Fruit fly (Drosophila melanogaster) whole organism, larva: ENCODE measurements around the gene ppk22.

Source experiments
- noc ChIP-seq: fragments of 200-800 bp; sonication (Bioruptor generic); optimal IDR thresholded peaks from 3 replicates; lab custom pipeline; 2019; ENCODE audit warnings: missing biosample characterization, mild to moderate bottlenecking, missing genetic modification characterization, moderate library complexity

Gene ppk22

DNA sequence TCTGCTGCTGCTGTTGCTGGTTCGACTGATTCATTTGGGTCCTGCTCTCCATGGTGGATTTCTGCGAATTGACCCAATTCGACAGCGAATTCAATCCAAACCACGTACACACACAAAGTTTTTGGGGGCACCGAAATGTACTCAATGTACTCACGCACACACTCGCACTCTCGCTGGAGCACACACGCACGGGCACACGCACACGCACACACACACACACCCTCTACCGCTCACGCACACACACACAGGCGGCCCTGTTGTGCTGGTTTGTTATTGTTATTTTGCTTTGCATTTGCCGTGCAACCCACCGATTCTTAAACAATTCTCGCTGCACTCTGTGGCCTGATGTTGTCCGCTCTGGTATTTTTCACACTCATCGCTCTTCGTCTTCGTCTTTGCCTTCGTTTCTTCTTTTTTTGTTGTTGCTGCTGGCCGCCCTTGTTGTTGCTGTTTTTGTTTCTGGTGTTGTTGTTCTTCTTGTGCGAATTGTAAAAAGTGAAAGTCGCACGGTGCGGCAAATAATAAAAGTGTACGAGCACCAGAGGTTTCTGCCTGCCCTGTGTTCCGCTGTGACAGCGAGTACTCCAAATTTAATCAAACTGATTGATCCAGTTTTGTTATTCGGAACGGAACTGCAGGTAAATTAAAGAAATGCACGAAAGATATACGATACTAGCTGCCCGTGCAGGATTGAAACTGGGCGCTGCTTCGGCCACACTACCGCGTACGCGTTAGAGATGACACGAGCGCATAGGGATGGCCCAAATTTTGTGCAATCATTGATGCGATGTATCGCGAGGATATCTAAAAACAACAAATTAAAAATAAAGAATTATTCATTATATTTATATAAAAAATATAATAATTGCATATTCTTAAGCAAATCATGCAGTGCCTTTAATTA is 16.6 kb upstream of the ppk22 start, which contains the start of gene CG3744:
Gene CG3744, minus strand, starts transcription at position 716 of the 904 bp plus-strand sequence.
- TF ChIP-seq noc (tag; lab: Kevin White, UChicago) = peak; percentile 41

DNA sequence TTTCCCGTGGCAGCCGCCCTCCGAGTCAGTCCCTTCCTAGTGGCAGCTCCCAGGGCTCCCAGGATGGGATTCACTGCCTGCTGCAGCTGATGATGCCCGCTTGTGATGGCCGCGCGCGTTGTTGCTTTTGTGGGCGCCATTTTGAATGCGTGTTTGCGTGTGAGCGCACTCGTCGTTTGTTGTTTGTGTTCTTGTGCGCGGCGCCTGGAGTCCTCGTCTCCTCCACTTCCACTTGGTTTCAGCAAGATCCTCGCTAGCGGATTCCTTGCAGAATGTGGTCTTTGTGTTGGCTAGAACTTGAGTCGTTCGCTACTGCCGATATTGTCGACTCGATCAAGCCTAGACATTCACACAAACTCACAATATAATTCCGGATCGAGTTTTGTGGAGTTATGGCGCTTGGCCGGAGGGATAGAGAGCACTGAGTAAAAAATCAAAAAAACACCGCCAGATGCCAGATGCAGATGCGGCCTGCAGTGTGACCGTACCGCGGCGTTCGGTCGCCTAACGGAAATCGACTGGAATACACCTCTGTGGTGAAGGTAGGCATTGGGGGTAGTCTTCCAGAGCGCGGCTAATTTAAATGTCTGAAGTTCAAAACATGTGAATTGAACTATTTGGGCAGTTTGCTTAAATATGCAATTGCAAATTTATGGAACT is 10.9 kb upstream of the ppk22 start, which contains the start of gene CycB3:
Gene CycB3, minus strand, starts transcription at position 428 of the 660 bp plus-strand sequence.
- TF ChIP-seq noc (tag; lab: Kevin White, UChicago) = no peak

DNA sequence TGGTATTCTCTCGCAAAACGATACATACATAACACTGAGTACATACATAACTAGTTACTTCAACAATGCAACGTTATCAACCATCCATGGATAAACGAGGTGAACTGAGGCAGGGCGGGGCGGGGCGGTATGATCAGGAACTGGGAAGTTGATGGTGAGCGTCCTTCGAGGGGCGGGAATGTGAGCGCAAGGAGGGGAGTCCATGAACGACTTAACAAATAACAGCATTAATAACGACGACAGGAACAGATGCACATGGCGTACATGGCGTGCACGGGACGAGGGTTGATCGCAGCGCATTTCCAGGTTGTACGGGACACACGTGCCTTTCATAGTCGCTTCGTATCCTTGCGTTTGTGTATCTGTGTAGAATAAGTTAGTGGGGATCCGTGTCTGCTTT is 8.4 kb upstream of the ppk22 start:
- no peak for TF ChIP-seq noc (tag; lab: Kevin White, UChicago)

DNA sequence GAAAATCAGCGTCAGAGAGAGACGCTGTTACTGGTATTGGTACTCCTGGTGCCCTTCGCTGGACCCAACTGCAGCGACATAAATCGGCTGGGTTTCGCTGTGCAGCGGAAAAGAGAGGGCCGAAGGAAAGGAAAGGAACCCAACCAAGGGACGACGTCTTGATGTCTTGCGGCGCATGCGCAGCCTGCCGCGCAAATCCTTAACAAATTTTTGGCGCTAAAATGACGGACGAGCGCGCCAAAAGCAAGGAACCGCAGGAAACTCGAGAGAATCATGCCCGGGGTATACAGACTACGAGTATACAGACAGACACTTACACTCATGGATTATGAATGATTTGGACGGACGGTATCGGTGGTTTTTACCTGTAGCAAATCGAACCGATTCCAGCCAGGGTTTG is 7.4 kb upstream of the ppk22 start:
- no peak for TF ChIP-seq noc (tag; lab: Kevin White, UChicago)

DNA sequence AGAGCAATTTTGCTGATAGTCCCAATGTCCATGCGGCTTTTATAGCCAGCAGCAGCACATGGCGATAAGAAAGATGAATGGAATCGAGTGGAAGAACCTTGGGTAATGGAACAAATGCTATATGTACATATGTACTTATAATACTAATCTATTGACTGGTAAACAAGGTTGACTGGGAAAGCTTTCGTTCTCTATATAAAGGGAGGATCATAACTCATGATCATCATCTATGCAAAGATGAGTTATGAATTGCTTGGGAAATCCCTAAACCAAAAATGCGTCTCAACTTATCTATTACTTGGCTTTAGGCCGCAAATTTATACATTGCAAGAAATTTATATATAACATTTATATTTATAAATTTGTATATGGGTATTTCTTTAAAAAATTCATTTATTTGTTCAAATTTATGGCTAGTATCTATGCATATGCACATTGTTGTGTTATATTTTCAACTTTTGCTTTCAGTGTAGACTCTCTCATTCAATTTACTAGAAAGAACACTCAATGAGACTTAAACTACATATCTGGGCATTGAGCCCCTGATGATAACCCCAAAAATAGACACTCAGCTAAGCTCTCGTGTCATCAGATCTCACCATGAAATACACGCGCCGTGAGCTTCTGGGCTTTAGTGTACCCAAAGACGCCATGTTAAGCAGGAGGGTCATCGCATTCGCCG is 5.3 kb upstream of the ppk22 start, which contains the start of the genes Srg1 and Elal:
Gene Srg1, minus strand, starts transcription at position 14 of the 682 bp plus-strand sequence.
Gene Elal, plus strand, starts transcription at position 632 of the 682 bp plus-strand sequence.
- peak; percentile 83 for TF ChIP-seq noc (tag; lab: Kevin White, UChicago)

DNA sequence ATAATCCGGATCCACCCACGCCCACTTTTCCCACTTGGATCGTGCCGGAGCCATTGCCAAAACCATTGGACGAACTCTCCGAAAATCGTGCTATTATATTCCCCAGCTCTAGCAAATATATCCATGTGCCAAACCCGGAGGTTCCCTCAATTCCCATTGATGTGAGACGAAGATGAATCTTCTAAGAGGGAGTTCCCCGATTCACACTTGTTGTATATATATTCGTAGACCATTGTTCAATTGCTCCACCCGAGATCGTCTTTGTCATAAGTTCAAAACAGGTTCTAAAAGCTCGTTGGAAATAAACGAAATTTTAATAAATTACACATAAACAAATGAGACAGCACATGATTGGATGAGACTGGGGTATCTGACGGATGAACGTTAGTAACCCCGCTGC is 4.3 kb upstream of the ppk22 start:
- TF ChIP-seq noc (tag; lab: Kevin White, UChicago) = no peak

DNA sequence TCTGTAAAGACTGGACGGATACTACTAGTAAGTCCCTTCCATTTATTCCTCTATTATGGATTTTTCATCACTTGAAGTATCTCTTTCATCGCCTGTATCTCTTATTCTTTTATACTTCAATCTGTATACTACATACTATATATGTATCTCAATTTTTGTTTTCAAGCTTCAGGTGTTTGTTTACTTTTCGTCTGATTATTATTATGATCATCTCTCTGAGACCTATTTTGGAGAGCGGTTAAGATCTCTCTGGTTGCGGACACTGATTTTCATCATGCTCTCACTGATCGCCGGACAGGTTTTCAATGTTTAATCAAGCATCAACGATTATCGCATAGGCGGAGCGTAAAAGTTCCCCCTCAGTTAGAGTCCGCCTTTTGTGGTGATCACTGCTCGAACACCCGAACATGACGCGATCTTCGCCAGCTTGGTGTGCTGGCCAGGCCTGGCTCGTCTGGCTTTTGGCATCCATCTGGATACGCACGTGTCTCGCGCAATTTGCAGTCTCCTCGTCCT is 3.0 kb upstream of the ppk22 start, which contains the start of gene CG7016:
Gene CG7016, plus strand, starts transcription at position 358 of the 516 bp plus-strand sequence.
- TF ChIP-seq noc (tag; lab: Kevin White, UChicago) = no peak

DNA sequence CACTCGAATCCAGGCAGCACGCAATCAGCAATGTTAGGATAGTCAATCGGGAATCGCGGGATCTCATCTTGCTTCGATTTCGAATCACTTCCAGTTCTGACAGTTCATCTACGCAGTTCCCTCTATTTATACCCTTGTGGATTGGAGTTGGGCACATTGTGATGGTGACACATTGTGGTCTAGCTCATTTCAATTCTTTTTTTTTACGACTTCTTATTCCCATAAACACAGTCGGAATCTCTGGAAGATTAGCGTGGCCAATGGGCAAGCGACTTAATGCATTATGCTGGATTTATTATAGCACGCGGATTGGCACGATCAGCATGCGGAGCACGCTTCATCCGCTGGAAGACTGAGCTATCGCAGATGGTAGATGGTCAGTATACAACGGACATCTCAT is 2.5 kb upstream of the ppk22 start, which contains the start of gene CG13640:
Gene CG13640, minus strand, starts transcription at position 101 of the 400 bp plus-strand sequence.
- TF ChIP-seq noc (tag; lab: Kevin White, UChicago) = no peak

DNA sequence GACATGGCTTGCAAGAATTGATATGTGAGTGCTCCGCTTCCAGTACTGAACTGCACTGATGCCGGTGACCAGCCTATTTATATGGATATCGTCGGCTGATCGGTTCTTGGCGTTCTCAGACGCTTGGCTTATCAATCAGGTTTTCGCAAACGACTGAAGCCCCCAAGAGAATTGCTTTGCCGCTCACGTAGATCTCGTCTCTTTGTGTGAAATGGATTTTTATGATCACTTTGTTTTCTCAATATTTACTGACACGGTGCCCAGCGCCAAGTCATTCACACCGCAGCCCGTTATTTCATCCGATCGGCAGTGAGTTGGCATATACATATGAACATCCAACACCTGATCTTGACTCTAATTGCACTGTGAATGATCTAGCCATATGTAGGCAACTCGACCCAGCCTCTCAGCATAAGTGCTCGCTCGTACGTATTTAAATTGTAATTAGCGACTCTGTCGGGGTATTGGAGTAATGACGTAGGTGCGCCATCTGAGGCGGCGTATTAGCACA is 770 bp upstream of the ppk22 start, which contains the start of gene CG13639:
Gene CG13639, minus strand, starts transcription at position 51 of the 511 bp plus-strand sequence.
- no peak for TF ChIP-seq noc (tag; lab: Kevin White, UChicago)

DNA sequence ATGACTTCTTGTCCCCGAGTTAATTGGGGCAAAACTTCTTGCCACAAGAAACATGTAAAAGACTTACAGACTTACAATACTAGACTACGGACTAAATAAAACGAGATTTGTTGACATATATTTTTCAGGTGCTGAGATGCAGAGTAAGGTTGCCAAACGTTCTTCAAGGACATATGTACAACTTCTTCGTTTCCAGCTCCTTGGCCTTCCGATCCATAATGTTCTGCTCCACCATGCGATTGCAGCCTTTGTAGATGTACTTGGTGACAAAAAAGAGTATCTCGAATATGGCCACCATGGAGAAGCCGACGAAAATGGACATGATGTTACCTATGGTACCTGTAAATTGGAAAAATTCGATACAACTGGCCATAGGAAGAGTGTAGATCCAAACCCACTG is 2.1 kb downstream of the ppk22 start, which contains the start of gene CAH4:
Gene CAH4, minus strand, starts transcription at position 101 of the 400 bp plus-strand sequence.
- no peak for TF ChIP-seq noc (tag; lab: Kevin White, UChicago)

DNA sequence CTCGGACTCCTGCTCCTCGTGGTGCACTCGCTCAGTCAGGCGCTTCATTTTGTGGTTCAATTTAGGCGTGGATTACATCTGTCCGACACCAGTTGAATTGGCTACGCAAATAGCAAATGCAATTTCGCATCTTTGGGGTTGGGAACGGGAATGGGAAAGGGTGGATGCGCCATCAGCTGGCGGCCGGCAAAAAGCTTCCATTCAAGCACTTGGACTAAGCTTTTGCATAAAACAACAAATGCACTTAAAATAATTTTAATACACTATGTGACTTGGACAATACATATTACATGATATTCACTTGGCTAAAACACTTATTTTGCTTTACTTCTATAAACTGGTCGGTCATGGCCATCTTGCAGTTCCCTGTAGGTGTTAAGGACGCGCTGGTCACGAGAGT is 3.5 kb downstream of the ppk22 start, which contains the start of gene HDAC11:
Gene HDAC11, minus strand, starts transcription at position 101 of the 400 bp plus-strand sequence.
- no peak for TF ChIP-seq noc (tag; lab: Kevin White, UChicago)

DNA sequence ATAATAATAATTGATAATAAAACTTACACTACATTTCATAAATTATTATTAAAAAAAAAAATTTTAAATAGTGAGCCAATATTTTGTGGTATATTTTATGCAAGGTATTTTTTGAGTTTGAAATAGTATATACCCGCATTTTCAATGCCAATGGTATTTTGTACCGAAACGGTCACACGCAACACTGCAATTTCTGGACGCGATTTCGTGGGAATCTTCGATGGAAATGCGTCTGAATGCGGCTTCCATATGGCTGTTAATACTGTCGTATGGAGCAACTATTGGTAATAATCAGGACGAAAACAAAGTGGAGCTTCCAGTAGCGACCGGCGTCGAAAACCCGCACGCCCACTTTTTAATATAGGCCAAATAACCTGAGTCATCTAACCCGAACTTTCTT is 8.2 kb downstream of the ppk22 start, which contains the start of gene Nct:
Gene Nct, plus strand, starts transcription at position 173 of the 400 bp plus-strand sequence.
- TF ChIP-seq noc (tag; lab: Kevin White, UChicago) = no peak

DNA sequence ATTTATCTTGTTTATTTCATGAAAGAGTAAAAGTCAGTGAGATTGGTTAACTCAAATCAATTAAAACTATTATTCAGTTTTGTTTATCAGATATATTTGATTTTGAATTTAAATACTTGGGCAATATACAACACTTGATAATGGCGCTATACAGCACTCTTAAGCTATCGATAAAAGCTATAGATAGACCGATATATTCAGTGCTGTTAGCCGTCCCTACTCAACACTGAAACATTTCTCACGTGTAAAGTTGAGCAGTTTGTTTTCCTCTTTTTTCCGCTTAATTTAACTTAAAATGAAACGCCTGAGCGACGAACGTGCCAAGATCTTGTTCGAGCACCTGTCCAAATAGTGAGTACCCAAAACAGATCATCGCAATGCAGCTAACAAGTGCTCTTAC is 9.2 kb downstream of the ppk22 start, which contains the start of gene CG7006:
Gene CG7006, plus strand, starts transcription at position 208 of the 400 bp plus-strand sequence.
- no peak for TF ChIP-seq noc (tag; lab: Kevin White, UChicago)
